Worm (Caenorhabditis elegans): ENCODE data around the gene T24D5.1.

DNA sequence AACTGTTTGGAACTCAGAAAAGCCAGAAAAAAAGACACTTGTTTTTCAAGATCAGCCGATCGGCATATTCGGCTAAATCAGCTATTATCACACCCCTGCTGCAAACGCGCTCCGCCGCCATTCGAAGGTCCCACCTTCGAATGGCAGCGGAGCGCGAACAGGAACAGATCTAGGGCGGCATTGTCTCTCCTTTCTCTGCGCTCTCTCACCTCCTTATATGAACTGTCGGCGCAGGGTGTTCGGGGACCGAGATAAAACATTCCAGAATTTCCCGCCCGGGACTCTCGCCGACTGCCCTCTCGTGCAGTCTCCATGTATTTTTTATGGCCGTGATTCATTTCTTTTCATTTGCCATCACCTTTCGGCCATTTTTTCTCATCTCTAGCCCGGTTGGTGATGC, 43.9 kb downstream of the T24D5.1 start:
- TF ChIP-seq klf-2 (GFP tag; conservative IDR thresholded peaks at IDR 0.05) (no peak), T22C8.4 (GFP tag; IDR thresholded peaks at IDR 0.05) (no peak), ref-1 (GFP tag; conservative IDR thresholded peaks at IDR 0.05) (no peak), flt-1 (GFP tag; IDR thresholded peaks at IDR 0.05) (no peak), med-1 (GFP tag; optimal IDR thresholded peaks at IDR 0.05; ENCODE audit: insufficient read depth) (no peak), tab-1 (GFP tag; IDR thresholded peaks at IDR 0.05) (no peak)

Measured in whole organism, midembryonic.